Fruit fly (Drosophila melanogaster) whole organism, prepupa: ENCODE results near the gene Zasp66.

Source experiments
- CG10631 ChIP-seq: fragments of 200-800 bp; sonication (Bioruptor generic); optimal IDR thresholded peaks from 2 replicates; lab custom pipeline; 2016; ENCODE audit warnings: missing biosample characterization, missing genetic modification characterization
- CG10669 ChIP-seq: fragments of 200-800 bp; sonication (Bioruptor generic); optimal IDR thresholded peaks from 3 replicates; lab custom pipeline; 2018; ENCODE audit warnings: missing biosample characterization, mild to moderate bottlenecking, missing genetic modification characterization, moderate library complexity
- CG11294 ChIP-seq: fragments of 200-800 bp; sonication (Bioruptor generic); IDR thresholded peaks from 2 replicates; pipeline ENCODE4 v1.3.6; 2022; ENCODE audit warnings: missing biosample characterization, missing genetic modification characterization
- CG11762 ChIP-seq: fragments of 200-800 bp; sonication (Bioruptor generic); optimal IDR thresholded peaks from 3 replicates; lab custom pipeline; 2016; ENCODE audit warnings: missing biosample characterization, missing genetic modification characterization; ENCODE audit not compliant: insufficient read depth
- CG15336 ChIP-seq: fragments of 200-800 bp; sonication (Bioruptor generic); IDR thresholded peaks from 2 replicates; pipeline ENCODE4 v1.3.6; 2022; ENCODE audit warnings: missing biosample characterization, missing genetic modification characterization
- CG16779 ChIP-seq: fragments of 200-800 bp; sonication (Bioruptor generic); optimal IDR thresholded peaks from 3 replicates; lab custom pipeline; 2017; ENCODE audit warnings: missing biosample characterization, mild to moderate bottlenecking, missing genetic modification characterization
- CG3032 ChIP-seq: fragments of 200-800 bp; optimal IDR thresholded peaks from 2 replicates; lab custom pipeline; 2019; ENCODE audit warnings: missing biosample characterization, mild to moderate bottlenecking, missing genetic modification characterization, moderate library complexity
- CG31627 ChIP-seq: fragments of 200-800 bp; sonication (Bioruptor generic); optimal IDR thresholded peaks from 3 replicates; lab custom pipeline; 2016; ENCODE audit warnings: missing biosample characterization, missing genetic modification characterization
- CG32006 ChIP-seq: fragments of 200-800 bp; sonication (Bioruptor generic); optimal IDR thresholded peaks from 3 replicates; lab custom pipeline; 2017; ENCODE audit warnings: missing biosample characterization, mild to moderate bottlenecking, missing genetic modification characterization
- CG3919 ChIP-seq: fragments of 200-800 bp; sonication (Bioruptor generic); optimal IDR thresholded peaks from 3 replicates; lab custom pipeline; 2016; ENCODE audit warnings: missing biosample characterization, missing genetic modification characterization
- CG4318 ChIP-seq: fragments of 200-800 bp; sonication (Bioruptor generic); optimal IDR thresholded peaks from 3 replicates; lab custom pipeline; 2017; ENCODE audit warnings: missing biosample characterization, mild to moderate bottlenecking, missing genetic modification characterization
- CG6276 ChIP-seq: fragments of 200-800 bp; sonication (Bioruptor generic); optimal IDR thresholded peaks from 2 replicates; lab custom pipeline; 2017; ENCODE audit warnings: missing biosample characterization, mild to moderate bottlenecking, missing genetic modification characterization
- CG6854 ChIP-seq: fragments of 200-800 bp; sonication (Bioruptor generic); optimal IDR thresholded peaks from 2 replicates; lab custom pipeline; 2017; ENCODE audit warnings: missing biosample characterization, mild to moderate bottlenecking, missing genetic modification characterization
- CG8632 ChIP-seq: fragments of 200-800 bp; sonication (Bioruptor generic); optimal IDR thresholded peaks from 3 replicates; lab custom pipeline; 2016; ENCODE audit warnings: missing biosample characterization, missing genetic modification characterization
- CG9139 ChIP-seq: fragments of 200-800 bp; sonication (Bioruptor generic); optimal IDR thresholded peaks from 3 replicates; lab custom pipeline; 2017; ENCODE audit warnings: missing biosample characterization, mild to moderate bottlenecking, missing genetic modification characterization
- Eip75B ChIP-seq: fragments of 200-800 bp; sonication (Bioruptor generic); optimal IDR thresholded peaks from 3 replicates; lab custom pipeline; 2016; ENCODE audit warnings: missing biosample characterization, missing genetic modification characterization
- Eip78C ChIP-seq: fragments of 200-800 bp; sonication (Bioruptor generic); peaks from one replicate; lab custom pipeline; 2016; ENCODE audit warnings: missing biosample characterization, missing genetic modification characterization
- Ets21C ChIP-seq: fragments of 200-800 bp; sonication (Bioruptor generic); optimal IDR thresholded peaks from 3 replicates; lab custom pipeline; 2016; ENCODE audit warnings: missing biosample characterization, missing genetic modification characterization
- Ets96B ChIP-seq: fragments of 200-800 bp; optimal IDR thresholded peaks from 2 replicates; lab custom pipeline; 2019; ENCODE audit warnings: missing biosample characterization, mild to moderate bottlenecking, missing genetic modification characterization, moderate library complexity
- Gug ChIP-seq: fragments of 200-800 bp; sonication (Bioruptor generic); IDR thresholded peaks from 2 replicates; pipeline ENCODE4 v1.3.6; 2022; ENCODE audit warnings: missing biosample characterization, missing genetic modification characterization
- Hr38 ChIP-seq: sonication (Bioruptor generic); optimal IDR thresholded peaks from 2 replicates; lab custom pipeline; 2016; ENCODE audit warnings: missing biosample characterization, missing genetic modification characterization
- Hr4 ChIP-seq: fragments of 200-800 bp; sonication (Bioruptor generic); optimal IDR thresholded peaks from 3 replicates; lab custom pipeline; 2016; ENCODE audit warnings: missing biosample characterization, missing genetic modification characterization
- Lpt ChIP-seq: fragments of 200-800 bp; sonication (Bioruptor generic); optimal IDR thresholded peaks from 3 replicates; lab custom pipeline; 2016; ENCODE audit warnings: missing biosample characterization, missing genetic modification characterization
- Met ChIP-seq: fragments of 200-800 bp; sonication (Bioruptor generic); optimal IDR thresholded peaks from 3 replicates; lab custom pipeline; 2016; ENCODE audit warnings: missing biosample characterization, missing genetic modification characterization
- Sox14 ChIP-seq: fragments of 200-800 bp; sonication (Bioruptor generic); optimal IDR thresholded peaks from 3 replicates; lab custom pipeline; 2016; ENCODE audit warnings: missing biosample characterization, missing genetic modification characterization
- achi ChIP-seq: fragments of 200-800 bp; sonication (Bioruptor generic); optimal IDR thresholded peaks from 3 replicates; lab custom pipeline; 2016; ENCODE audit warnings: missing biosample characterization, missing genetic modification characterization
- acj6 ChIP-seq: fragments of 200-800 bp; sonication (Bioruptor generic); optimal IDR thresholded peaks from 3 replicates; lab custom pipeline; 2016; ENCODE audit warnings: missing biosample characterization, missing genetic modification characterization
- cyc ChIP-seq: fragments of 200-800 bp; sonication (Bioruptor generic); optimal IDR thresholded peaks from 3 replicates; lab custom pipeline; 2016; ENCODE audit warnings: missing biosample characterization, missing genetic modification characterization
- dac ChIP-seq: fragments of 200-800 bp; sonication (Bioruptor generic); optimal IDR thresholded peaks from 2 replicates; lab custom pipeline; 2017; ENCODE audit warnings: missing biosample characterization, mild to moderate bottlenecking, missing genetic modification characterization
- dsx ChIP-seq: fragments of 200-800 bp; optimal IDR thresholded peaks from 3 replicates; lab custom pipeline; 2019; ENCODE audit warnings: missing biosample characterization, mild to moderate bottlenecking, missing genetic modification characterization, moderate library complexity; ENCODE audit not compliant: poor library complexity, severe bottlenecking
- eg ChIP-seq: fragments of 200-800 bp; sonication (Bioruptor generic); IDR thresholded peaks from 3 replicates; pipeline ENCODE4 v1.3.6; 2022; ENCODE audit warnings: missing biosample characterization, missing genetic modification characterization
- esn ChIP-seq: fragments of 200-800 bp; sonication (Bioruptor generic); optimal IDR thresholded peaks from 2 replicates; lab custom pipeline; 2016; ENCODE audit warnings: missing biosample characterization, mild to moderate bottlenecking, missing genetic modification characterization, moderate library complexity
- lz ChIP-seq: fragments of 200-800 bp; sonication (Bioruptor generic); optimal IDR thresholded peaks from 3 replicates; lab custom pipeline; 2016; ENCODE audit warnings: missing biosample characterization, missing genetic modification characterization
- pdm3 ChIP-seq: fragments of 200-800 bp; sonication (Bioruptor generic); optimal IDR thresholded peaks from 3 replicates; lab custom pipeline; 2016; ENCODE audit warnings: missing biosample characterization, missing genetic modification characterization
- salr ChIP-seq, 2 experiments: fragments of 200-800 bp; sonication (Bioruptor generic); optimal IDR thresholded peaks; 3 replicates each; lab custom pipeline; 2016 to 2018; ENCODE audit warnings: missing biosample characterization in 2 of 2, missing genetic modification characterization in 2 of 2, mild to moderate bottlenecking in 1 of 2
- spab ChIP-seq: fragments of 200-800 bp; sonication (Bioruptor generic); optimal IDR thresholded peaks from 2 replicates; lab custom pipeline; 2017; ENCODE audit warnings: missing biosample characterization, mild to moderate bottlenecking, missing genetic modification characterization, missing genetic modification reagents
- ss ChIP-seq, 2 experiments: fragments of 200-800 bp; sonication (Bioruptor generic); optimal IDR thresholded peaks; 2 replicates in 1 of 2; 3 replicates in 1 of 2; lab custom pipeline; 2017 to 2018; ENCODE audit warnings: mild to moderate bottlenecking in 2 of 2, missing biosample characterization in 2 of 2, missing genetic modification characterization in 2 of 2, moderate library complexity in 1 of 2
- svp ChIP-seq: fragments of 200-800 bp; sonication (Bioruptor generic); peaks from one replicate; lab custom pipeline; 2016; ENCODE audit warnings: missing biosample characterization, missing genetic modification characterization
- topi ChIP-seq: fragments of 200-800 bp; sonication (Bioruptor generic); optimal IDR thresholded peaks from 3 replicates; lab custom pipeline; 2016; ENCODE audit warnings: missing biosample characterization, missing genetic modification characterization
- vri ChIP-seq: fragments of 200-800 bp; sonication (Bioruptor generic); optimal IDR thresholded peaks from 3 replicates; lab custom pipeline; 2016; ENCODE audit warnings: missing biosample characterization, mild to moderate bottlenecking, missing genetic modification characterization

Zasp66 gene

dm6 chr3L:8643810-8644552 lies 19.8 kb downstream of the Zasp66 start:
- TF ChIP-seq ss (GFP tag; optimal IDR thresholded peaks at IDR 0.05; lab: Kevin White, UChicago) (no peak), CG9139 (GFP tag; lab: Kevin White, UChicago) (no peak), lz (GFP tag; lab: Kevin White, UChicago) (no peak), CG8632 (GFP tag; lab: Kevin White, UChicago) (no peak), pdm3 (GFP tag; lab: Kevin White, UChicago) (no peak), CG11762 (GFP tag; lab: Kevin White, UChicago) (no peak), CG3032 (no peak), CG3919 (no peak), CG4318 (GFP tag; lab: Kevin White, UChicago) (no peak), CG11294 (no peak), CG16779 (tag; lab: Kevin White, UChicago) (no peak), Gug (GFP tag; lab: Robert Waterston, UW) (no peak), esn (GFP tag; lab: Kevin White, UChicago) (no peak), cyc (GFP tag; lab: Kevin White, UChicago) (no peak), Hr38 (GFP tag; lab: Kevin White, UChicago) (no peak), dac (GFP tag; lab: Kevin White, UChicago) (no peak)

- TF ChIP-seq CG15336 (GFP tag; lab: Robert Waterston, UW) = no peak
- TF ChIP-seq achi (GFP tag; lab: Kevin White, UChicago) = no peak
- TF ChIP-seq Eip78C (GFP tag; lab: Kevin White, UChicago) = no peak
- no peak for TF ChIP-seq Lpt (GFP tag; lab: Kevin White, UChicago)
- no peak for TF ChIP-seq topi (GFP tag; lab: Kevin White, UChicago)
- no peak for TF ChIP-seq dac (GFP tag; lab: Kevin White, UChicago)
- no peak for TF ChIP-seq Met
- TF ChIP-seq CG31627 (GFP tag; lab: Kevin White, UChicago) = no peak
- TF ChIP-seq svp = no peak
These were observed 22.6 kb downstream of the Zasp66 start, which contains the start of the genes CG13305 and Pex7 for dm6 chr3L:8646821-8647220. TSS of gene CG13305 (minus strand) at chr3L:8646822. TSS of gene Pex7 (plus strand) at chr3L:8647145.

dm6 chr3L:8648836-8649235 lies 24.7 kb downstream of the Zasp66 start, which contains the start of gene Arr2:
TSS of gene Arr2 (minus strand) at chr3L:8648936.
- no peak for TF ChIP-seq topi (GFP tag; lab: Kevin White, UChicago)
- TF ChIP-seq salr (GFP tag; optimal IDR thresholded peaks at IDR 0.05; lab: Kevin White, UChicago) = no peak
- TF ChIP-seq vri = no peak
- no peak for TF ChIP-seq CG10669 (GFP tag; lab: Kevin White, UChicago)

- TF ChIP-seq CG15336 (GFP tag; lab: Robert Waterston, UW) = no peak
- TF ChIP-seq CG32006 (GFP tag; lab: Kevin White, UChicago) = no peak
- peak; percentile 98 for TF ChIP-seq dsx
- no peak for TF ChIP-seq Eip75B (GFP tag; lab: Kevin White, UChicago)
- no peak for TF ChIP-seq CG8632 (GFP tag; lab: Kevin White, UChicago)
- no peak for TF ChIP-seq dac (GFP tag; lab: Kevin White, UChicago)
These were observed 27.9 kb downstream of the Zasp66 start for dm6 chr3L:8651876-8652571.

dm6 chr3L:8652572-8652977 lies 28.4 kb downstream of the Zasp66 start:
- TF ChIP-seq eg (GFP tag; lab: Robert Waterston, UW) = no peak
- no peak for TF ChIP-seq vri
- no peak for TF ChIP-seq Lpt (GFP tag; lab: Kevin White, UChicago)
- no peak for TF ChIP-seq CG10631 (GFP tag; lab: Kevin White, UChicago)
- TF ChIP-seq CG9139 (GFP tag; lab: Kevin White, UChicago) = no peak
- no peak for TF ChIP-seq CG10669 (GFP tag; lab: Kevin White, UChicago)
- no peak for TF ChIP-seq topi (GFP tag; lab: Kevin White, UChicago)
- no peak for TF ChIP-seq CG8632 (GFP tag; lab: Kevin White, UChicago)
- no peak for TF ChIP-seq CG6276
- TF ChIP-seq Sox14 = no peak
- no peak for TF ChIP-seq esn (GFP tag; lab: Kevin White, UChicago)
- TF ChIP-seq Ets21C = no peak
- no peak for TF ChIP-seq spab (GFP tag; lab: Kevin White, UChicago)
- TF ChIP-seq Hr4 (GFP tag; lab: Kevin White, UChicago) = no peak
- no peak for TF ChIP-seq Ets96B (tag; lab: Kevin White, UChicago)
- TF ChIP-seq CG15336 (GFP tag; lab: Robert Waterston, UW) = no peak
- peak; percentile 51 to 93 for TF ChIP-seq ss (GFP tag; optimal IDR thresholded peaks at IDR 0.05; lab: Kevin White, UChicago)
- no peak for TF ChIP-seq CG16779 (tag; lab: Kevin White, UChicago)
- TF ChIP-seq lz (GFP tag; lab: Kevin White, UChicago) = no peak
- TF ChIP-seq CG3919 = peak; percentile 17
- no peak for TF ChIP-seq acj6 (GFP tag; lab: Kevin White, UChicago)
- peak; percentile 87 for TF ChIP-seq CG6854 (GFP tag; lab: Kevin White, UChicago)
